Worm (Caenorhabditis elegans) whole organism, L3 larva: Measurements from ENCODE around the gene F52H2.15.

Experiments used
- aly-2 ChIP-seq: fragments of 150-350 bp; optimal IDR thresholded peaks from 2 replicates; lab custom pipeline; 2014; ENCODE audit warnings: missing biosample characterization, missing genetic modification characterization
- mdl-1 ChIP-seq: fragments of 150-350 bp; optimal IDR thresholded peaks from 2 replicates; lab custom pipeline; 2014; ENCODE audit warnings: missing biosample characterization, missing genetic modification characterization
- nhr-23 ChIP-seq: fragments of 150-350 bp; optimal IDR thresholded peaks from 2 replicates; lab custom pipeline; 2014; ENCODE audit warnings: missing biosample characterization, missing genetic modification reagents, missing genetic modification characterization
- skn-1 ChIP-seq: fragments of 150-350 bp; optimal IDR thresholded peaks from 2 replicates; lab custom pipeline; 2014; ENCODE audit warnings: missing biosample characterization, missing genetic modification characterization

- TF ChIP-seq skn-1: no peak
- no peak for TF ChIP-seq nhr-23 (tag; lab: Kevin White, UChicago)
- TF ChIP-seq mdl-1 (tag; lab: Kevin White, UChicago): no peak
- TF ChIP-seq aly-2: no peak
These were observed 39.1 kb upstream of the F52H2.15 start for ce11 chrX:2526078-2526477.
